Fruit fly (Drosophila melanogaster): ENCODE data around the gene CG4393.

Gene CG4393

DNA sequence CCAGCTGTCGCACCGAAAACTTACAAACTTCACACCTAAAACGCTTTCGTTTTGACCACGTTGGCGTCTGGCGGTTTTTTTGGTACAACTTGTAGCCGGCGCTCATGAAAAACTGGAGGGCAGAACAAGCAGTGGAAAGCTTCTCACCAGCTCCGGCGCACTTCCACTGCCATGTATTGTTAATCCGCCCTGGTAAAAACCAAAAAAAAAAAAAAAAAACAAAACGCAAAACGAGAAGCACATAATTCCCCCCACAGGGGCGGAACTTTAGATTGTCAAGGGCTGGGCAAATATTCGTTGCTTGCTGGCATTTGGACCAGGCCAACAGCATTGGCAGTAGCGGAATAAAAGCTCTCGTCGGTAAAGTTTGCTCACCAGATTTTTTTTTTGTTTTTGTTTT is 10.3 kb downstream of the CG4393 start:
- TF ChIP-seq dl (GFP tag; optimal IDR thresholded peaks at IDR 0.05; ENCODE audit: insufficient read depth in 1 of 2, partially characterized antibody in 2 of 2) (no peak), Vsx2 (GFP tag; optimal IDR thresholded peaks at IDR 0.05; ENCODE audit: partially characterized antibody) (peak; percentile 46), jim (GFP tag; optimal IDR thresholded peaks at IDR 0.05) (peak; percentile 98), Hnf4 (GFP tag; optimal IDR thresholded peaks at IDR 0.05) (peak; percentile 54), CG32264 (GFP tag; optimal IDR thresholded peaks at IDR 0.05) (no peak), br (GFP tag; optimal IDR thresholded peaks at IDR 0.05) (peak; percentile 73), woc (GFP tag; optimal IDR thresholded peaks at IDR 0.05) (no peak), Dif (GFP tag; optimal IDR thresholded peaks at IDR 0.05; ENCODE audit: partially characterized antibody) (no peak), h (GFP tag; optimal IDR thresholded peaks at IDR 0.05) (peak; percentile 76), psq (GFP tag; optimal IDR thresholded peaks at IDR 0.05) (no peak), Rel (GFP tag; optimal IDR thresholded peaks at IDR 0.05) (peak; percentile 16), Rel (tag; optimal IDR thresholded peaks at IDR 0.05) (peak; percentile 76), dsf (GFP tag; optimal IDR thresholded peaks at IDR 0.05; ENCODE audit: borderline replicate concordance) (no peak), Hr83 (GFP tag; optimal IDR thresholded peaks at IDR 0.05; ENCODE audit: poor library complexity, severe bottlenecking) (peak; percentile 35), pan (optimal IDR thresholded peaks at IDR 0.05) (no peak), HLH106 (tag; optimal IDR thresholded peaks at IDR 0.05) (peak; percentile 17), rgr (GFP tag; optimal IDR thresholded peaks at IDR 0.05) (peak; percentile 20), Jra (GFP tag; optimal IDR thresholded peaks at IDR 0.05) (no peak), CrebA (GFP tag; optimal IDR thresholded peaks at IDR 0.05; ENCODE audit: borderline replicate concordance) (peak; percentile 90), N (GFP tag; optimal IDR thresholded peaks at IDR 0.05) (no peak), Dfd (GFP tag; optimal IDR thresholded peaks at IDR 0.05) (no peak), Sp1 (GFP tag; optimal IDR thresholded peaks at IDR 0.05) (peak; percentile 71), sv (GFP tag; optimal IDR thresholded peaks at IDR 0.05) (no peak), Mio (GFP tag; optimal IDR thresholded peaks at IDR 0.05) (no peak), lola (GFP tag; optimal IDR thresholded peaks at IDR 0.05) (no peak), GATAd (GFP tag; optimal IDR thresholded peaks at IDR 0.05) (no peak), fru (GFP tag; optimal IDR thresholded peaks at IDR 0.05) (peak; percentile 47)

DNA sequence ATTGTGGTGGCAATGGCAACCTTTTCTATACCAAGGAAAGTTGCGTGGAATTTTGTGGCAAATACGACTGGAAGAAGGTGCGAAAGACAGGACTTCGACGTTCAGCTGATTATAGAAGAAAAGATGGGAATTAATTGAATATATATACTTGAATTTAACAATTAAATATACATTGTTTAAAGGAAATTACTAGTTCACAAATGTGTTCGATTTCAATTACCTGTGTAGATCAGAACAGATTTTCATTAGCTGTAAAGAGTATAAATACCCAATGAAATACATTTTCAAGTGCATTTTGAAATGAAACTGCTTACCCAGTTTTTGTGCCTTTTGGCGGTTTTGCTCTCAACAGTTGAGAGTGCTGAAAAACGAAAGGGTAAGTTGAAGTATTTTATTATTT is 11.2 kb downstream of the CG4393 start, which contains the start of gene CG42828:
Gene CG42828, plus strand, starts transcription at position 301 of the 400 bp plus-strand sequence.
- TF ChIP-seq foxo (GFP tag; optimal IDR thresholded peaks at IDR 0.05) = no peak
- no peak for TF ChIP-seq Rel (GFP tag; optimal IDR thresholded peaks at IDR 0.05)
- no peak for TF ChIP-seq Rel (tag; optimal IDR thresholded peaks at IDR 0.05)
- TF ChIP-seq lola (GFP tag; optimal IDR thresholded peaks at IDR 0.05) = no peak
- no peak for TF ChIP-seq sv (GFP tag; optimal IDR thresholded peaks at IDR 0.05)

DNA sequence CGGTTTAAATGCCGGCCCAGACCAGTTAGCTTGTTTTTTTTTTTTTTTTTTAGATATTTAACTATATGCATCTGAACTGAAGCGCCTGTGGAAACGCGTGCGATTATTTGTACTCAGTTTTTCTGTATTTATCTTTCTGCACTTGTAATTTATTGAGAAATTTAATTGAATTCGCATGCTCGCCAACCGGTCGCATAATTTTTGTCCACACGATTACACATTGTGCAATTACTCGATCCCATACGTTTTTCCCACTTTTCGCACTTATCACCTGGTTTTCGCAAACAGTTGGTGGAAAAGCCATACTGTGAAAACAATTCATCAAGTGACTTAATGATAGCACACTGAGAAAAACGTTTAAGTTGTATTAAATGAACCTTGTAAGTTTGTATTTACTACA is 12.0 kb downstream of the CG4393 start, which contains the start of gene CG42827:
Gene CG42827, plus strand, starts transcription at position 301 of the 400 bp plus-strand sequence.
- no peak for TF ChIP-seq Jra (GFP tag; optimal IDR thresholded peaks at IDR 0.05)
- TF ChIP-seq jim (GFP tag; optimal IDR thresholded peaks at IDR 0.05) = no peak
- no peak for TF ChIP-seq Myc (optimal IDR thresholded peaks at IDR 0.05)
- TF ChIP-seq OdsH (GFP tag; optimal IDR thresholded peaks at IDR 0.05) = no peak
- TF ChIP-seq sage (GFP tag; optimal IDR thresholded peaks at IDR 0.05) = no peak
- TF ChIP-seq rgr (GFP tag; optimal IDR thresholded peaks at IDR 0.05) = no peak
- no peak for TF ChIP-seq ey (GFP tag; optimal IDR thresholded peaks at IDR 0.05)
- no peak for TF ChIP-seq h (GFP tag; optimal IDR thresholded peaks at IDR 0.05)
- no peak for TF ChIP-seq brk (GFP tag; optimal IDR thresholded peaks at IDR 0.05)
- TF ChIP-seq br (GFP tag; optimal IDR thresholded peaks at IDR 0.05) = no peak
- TF ChIP-seq woc (GFP tag; optimal IDR thresholded peaks at IDR 0.05) = no peak
- no peak for TF ChIP-seq dmrt93B (GFP tag; optimal IDR thresholded peaks at IDR 0.05)
- no peak for TF ChIP-seq tai (GFP tag; optimal IDR thresholded peaks at IDR 0.05)
- TF ChIP-seq Rel (GFP tag; optimal IDR thresholded peaks at IDR 0.05) = no peak
- no peak for TF ChIP-seq Rel (tag; optimal IDR thresholded peaks at IDR 0.05)
- no peak for TF ChIP-seq HLH106 (tag; optimal IDR thresholded peaks at IDR 0.05)
- no peak for TF ChIP-seq lola (GFP tag; optimal IDR thresholded peaks at IDR 0.05)

DNA sequence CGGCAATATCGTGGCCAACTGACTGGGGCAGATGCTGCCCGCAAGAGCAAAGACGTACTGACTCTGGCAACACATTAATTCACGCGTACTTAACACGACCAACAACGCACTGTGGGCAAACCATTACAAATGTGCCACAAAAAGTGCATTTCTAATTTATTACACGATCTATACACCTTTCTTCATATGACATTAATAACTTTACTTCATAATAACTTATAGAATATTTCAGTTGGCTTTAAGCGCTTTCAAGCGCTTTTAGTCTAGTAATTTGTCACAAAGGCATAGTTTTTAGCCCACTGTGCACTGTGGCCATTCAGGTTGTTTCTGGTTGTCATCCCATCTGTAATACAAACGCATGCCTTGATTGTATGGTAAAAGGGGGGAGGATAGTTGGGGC is 16.3 kb downstream of the CG4393 start:
- TF ChIP-seq Hr83 (GFP tag; optimal IDR thresholded peaks at IDR 0.05; ENCODE audit: poor library complexity, severe bottlenecking) (no peak), h (GFP tag; optimal IDR thresholded peaks at IDR 0.05) (no peak), Vsx2 (GFP tag; optimal IDR thresholded peaks at IDR 0.05; ENCODE audit: partially characterized antibody) (no peak), sv (GFP tag; optimal IDR thresholded peaks at IDR 0.05) (no peak), Sp1 (GFP tag; optimal IDR thresholded peaks at IDR 0.05) (no peak), fru (GFP tag; optimal IDR thresholded peaks at IDR 0.05) (no peak), dmrt93B (GFP tag; optimal IDR thresholded peaks at IDR 0.05) (no peak), lola (GFP tag; optimal IDR thresholded peaks at IDR 0.05) (no peak), Rel (GFP tag; optimal IDR thresholded peaks at IDR 0.05) (no peak), Rel (tag; optimal IDR thresholded peaks at IDR 0.05) (no peak), jim (GFP tag; optimal IDR thresholded peaks at IDR 0.05) (no peak), rgr (GFP tag; optimal IDR thresholded peaks at IDR 0.05) (no peak)

Measured in whole organism, wandering third instar larva.